Worm (Caenorhabditis elegans) whole organism, L4 larva: ENCODE measurements around the gene nlp-31.

Experiments used
- F10B5.3 ChIP-seq: sonication (generic microtip); optimal IDR thresholded peaks from 2 replicates; lab custom pipeline; 2016; ENCODE audit warnings: mild to moderate bottlenecking, missing genetic modification characterization, missing compliant biosample characterization
- F37D6.2 ChIP-seq: sonication (generic microtip); optimal IDR thresholded peaks from 2 replicates; lab custom pipeline; 2016; ENCODE audit warnings: mild to moderate bottlenecking, missing genetic modification characterization, missing compliant biosample characterization
- R02D3.7 ChIP-seq: fragments of 150-350 bp; sonication (generic microtip); optimal IDR thresholded peaks from 3 replicates; lab custom pipeline; 2014; ENCODE audit warnings: missing biosample characterization, missing genetic modification characterization
- T20F7.1 ChIP-seq: fragments of 200-800 bp; sonication (Bioruptor generic); optimal IDR thresholded peaks from 2 replicates; lab custom pipeline; 2018; ENCODE audit warnings: mild to moderate bottlenecking, missing genetic modification characterization, missing compliant biosample characterization
- Y105C5A.15 ChIP-seq: fragments of 200-800 bp; sonication (Bioruptor generic); IDR thresholded peaks from 2 replicates; pipeline ENCODE4 v1.3.6; 2022; ENCODE audit warnings: missing genetic modification characterization, missing compliant biosample characterization
- Y5F2A.4 ChIP-seq: fragments of 200-800 bp; sonication (Bioruptor generic); optimal IDR thresholded peaks from 2 replicates; lab custom pipeline; 2018; ENCODE audit warnings: mild to moderate bottlenecking, missing genetic modification characterization, missing compliant biosample characterization
- ZK546.5 ChIP-seq, 2 experiments: sonication (generic microtip); optimal IDR thresholded peaks; 2 replicates each; lab custom pipeline; 2017; ENCODE audit warnings: missing biosample characterization in 2 of 2, missing genetic modification characterization in 2 of 2
- aha-1 ChIP-seq: fragments of 150-350 bp; peaks from one replicate; lab custom pipeline; 2014; ENCODE audit warnings: missing biosample characterization, missing genetic modification characterization
- ama-1 ChIP-seq: fragments of 150-350 bp; optimal IDR thresholded peaks from 2 replicates; lab custom pipeline; 2014; ENCODE audit warnings: inconsistent platforms, mixed read lengths
- arid-1 ChIP-seq: fragments of 200-800 bp; sonication (Bioruptor generic); conservative IDR thresholded peaks from 2 replicates; pipeline ENCODE4 v1.3.6; 2022; ENCODE audit warnings: missing genetic modification reagents, missing genetic modification characterization, missing compliant biosample characterization
- ceh-20 ChIP-seq: fragments of 200-800 bp; sonication (Bioruptor generic); IDR thresholded peaks from 2 replicates; pipeline ENCODE4 v1.3.6; 2022; ENCODE audit warnings: missing genetic modification reagents, missing genetic modification characterization, missing compliant biosample characterization
- ceh-28 ChIP-seq: fragments of 150-350 bp; optimal IDR thresholded peaks from 2 replicates; lab custom pipeline; 2014; ENCODE audit warnings: missing biosample characterization, missing genetic modification reagents, missing genetic modification characterization
- ces-1 ChIP-seq: fragments of 150-350 bp; sonication (generic microtip); optimal IDR thresholded peaks from 4 replicates; lab custom pipeline; 2014; ENCODE audit warnings: missing biosample characterization, missing genetic modification reagents, missing genetic modification characterization
- ctbp-1 ChIP-seq: fragments of 200-800 bp; sonication (Bioruptor generic); IDR thresholded peaks from 2 replicates; pipeline ENCODE4 v1.3.6; 2022; ENCODE audit warnings: missing genetic modification reagents, missing genetic modification characterization, missing compliant biosample characterization
- daf-12 ChIP-seq: fragments of 150-350 bp; optimal IDR thresholded peaks from 2 replicates; lab custom pipeline; 2014; ENCODE audit warnings: missing biosample characterization, missing genetic modification reagents, missing genetic modification characterization
- daf-16 ChIP-seq, 3 experiments: sonication (generic microtip); optimal IDR thresholded peaks; 2 replicates each; lab custom pipeline; 2016 to 2017; ENCODE audit warnings: missing genetic modification characterization in 3 of 3, missing genetic modification reagents in 3 of 3, mild to moderate bottlenecking in 2 of 3, missing compliant biosample characterization in 2 of 3, missing biosample characterization in 1 of 3, moderate library complexity in 1 of 3
- dmd-8 ChIP-seq: fragments of 200-800 bp; sonication (Bioruptor generic); IDR thresholded peaks from 2 replicates; pipeline ENCODE4 v1.3.6; 2022; ENCODE audit warnings: missing genetic modification characterization, missing compliant biosample characterization
- dmd-9 ChIP-seq: fragments of 200-800 bp; sonication (Bioruptor generic); IDR thresholded peaks from 2 replicates; pipeline ENCODE4 v1.3.6; 2022; ENCODE audit warnings: missing genetic modification reagents, missing genetic modification characterization, missing compliant biosample characterization
- dpl-1 ChIP-seq: fragments of 150-350 bp; optimal IDR thresholded peaks from 2 replicates; lab custom pipeline; 2014; ENCODE audit warnings: missing biosample characterization, missing genetic modification reagents, missing genetic modification characterization
- fos-1 ChIP-seq: fragments of 150-350 bp; optimal IDR thresholded peaks from 2 replicates; lab custom pipeline; 2014; ENCODE audit warnings: missing biosample characterization, missing genetic modification characterization
- hlh-11 ChIP-seq: fragments of 200-800 bp; sonication (Bioruptor generic); optimal IDR thresholded peaks from 2 replicates; lab custom pipeline; 2018; ENCODE audit warnings: mild to moderate bottlenecking, missing genetic modification characterization, missing compliant biosample characterization
- hlh-30 ChIP-seq: sonication (generic microtip); optimal IDR thresholded peaks from 2 replicates; lab custom pipeline; 2017; ENCODE audit warnings: antibody characterized with exemption, mild to moderate bottlenecking, missing genetic modification characterization, missing compliant biosample characterization; ENCODE audit not compliant: insufficient read depth
- hmg-1.1 ChIP-seq: fragments of 200-800 bp; sonication (Bioruptor generic); IDR thresholded peaks from 2 replicates; pipeline ENCODE4 v1.3.6; 2022; ENCODE audit warnings: missing genetic modification reagents, missing genetic modification characterization, missing compliant biosample characterization
- lin-15B ChIP-seq: fragments of 150-350 bp; sonication (generic microtip); optimal IDR thresholded peaks from 3 replicates; lab custom pipeline; 2014; ENCODE audit warnings: missing biosample characterization, missing genetic modification characterization
- lin-29 ChIP-seq: fragments of 200-800 bp; sonication (Bioruptor generic); IDR thresholded peaks from 2 replicates; pipeline ENCODE4 v1.3.6; 2022; ENCODE audit warnings: missing genetic modification reagents, missing genetic modification characterization, missing compliant biosample characterization
- lin-39 ChIP-seq: fragments of 150-350 bp; optimal IDR thresholded peaks from 2 replicates; lab custom pipeline; 2014; ENCODE audit warnings: missing biosample characterization, missing genetic modification reagents, missing genetic modification characterization
- madf-5 ChIP-seq, 2 experiments: fragments of 200-800 bp; sonication (Bioruptor generic); IDR thresholded peaks; 2 replicates each; pipeline ENCODE4 v1.3.6; 2022; ENCODE audit warnings: missing compliant biosample characterization in 2 of 2, missing genetic modification characterization in 2 of 2
- madf-9 ChIP-seq: fragments of 200-800 bp; sonication (Bioruptor generic); conservative IDR thresholded peaks from 2 replicates; pipeline ENCODE4 v1.3.6; 2022; ENCODE audit warnings: missing genetic modification reagents, missing genetic modification characterization, missing compliant biosample characterization
- mdl-1 ChIP-seq, 2 experiments: fragments of 150-350 bp in 1 of 2; sonication (generic microtip) in 1 of 2; optimal IDR thresholded peaks; 2 replicates each; lab custom pipeline; 2014 to 2017; ENCODE audit warnings: missing biosample characterization in 2 of 2, missing genetic modification characterization in 2 of 2
- mes-2 ChIP-seq: sonication (generic microtip); optimal IDR thresholded peaks from 2 replicates; lab custom pipeline; 2016; ENCODE audit warnings: missing genotype, mild to moderate bottlenecking, missing genetic modification characterization, missing compliant biosample characterization; ENCODE audit not compliant: poor library complexity, severe bottlenecking
- nhr-102 ChIP-seq: sonication (generic microtip); optimal IDR thresholded peaks from 2 replicates; lab custom pipeline; 2016; ENCODE audit warnings: mild to moderate bottlenecking, missing genetic modification characterization, moderate library complexity, missing compliant biosample characterization
- nhr-25 ChIP-seq: sonication (generic microtip); optimal IDR thresholded peaks from 2 replicates; lab custom pipeline; 2017; ENCODE audit warnings: missing genetic modification characterization, mild to moderate bottlenecking, missing compliant biosample characterization, antibody characterized with exemption, moderate library complexity, borderline replicate concordance; ENCODE audit not compliant: insufficient read depth
- nhr-28 ChIP-seq: fragments of 150-350 bp; optimal IDR thresholded peaks from 2 replicates; lab custom pipeline; 2014; ENCODE audit warnings: missing biosample characterization, missing genetic modification characterization
- nhr-48 ChIP-seq: sonication (generic microtip); optimal IDR thresholded peaks from 2 replicates; lab custom pipeline; 2016; ENCODE audit warnings: mild to moderate bottlenecking, missing genetic modification characterization, missing compliant biosample characterization
- nhr-6 ChIP-seq: fragments of 150-350 bp; optimal IDR thresholded peaks from 2 replicates; lab custom pipeline; 2014; ENCODE audit warnings: missing biosample characterization, missing genetic modification characterization
- nhr-76 ChIP-seq: fragments of 150-350 bp; optimal IDR thresholded peaks from 2 replicates; lab custom pipeline; 2014; ENCODE audit warnings: missing biosample characterization, missing genetic modification characterization
- php-3 ChIP-seq: fragments of 200-800 bp; sonication (Bioruptor generic); IDR thresholded peaks from 2 replicates; pipeline ENCODE4 v1.3.6; 2022; ENCODE audit warnings: missing genetic modification reagents, missing genetic modification characterization, missing compliant biosample characterization
- rbr-2 ChIP-seq: sonication (generic microtip); optimal IDR thresholded peaks from 2 replicates; lab custom pipeline; 2016; ENCODE audit warnings: missing genotype, missing genetic modification characterization, missing compliant biosample characterization
- tag-97 ChIP-seq: fragments of 200-800 bp; sonication (Bioruptor generic); IDR thresholded peaks from 2 replicates; pipeline ENCODE4 v1.3.6; 2022; ENCODE audit warnings: missing genetic modification characterization, missing compliant biosample characterization
- unc-130 ChIP-seq: sonication (generic microtip); optimal IDR thresholded peaks from 2 replicates; lab custom pipeline; 2016; ENCODE audit warnings: missing genetic modification reagents, missing genetic modification characterization, missing compliant biosample characterization
- unc-62 ChIP-seq, 3 experiments: fragments of 150-350 bp in 1 of 3; sonication (generic microtip); optimal IDR thresholded peaks in 2 of 3; peaks in 1 of 3; 1 replicate in 1 of 3; 2 replicates in 2 of 3; lab custom pipeline; 2014 to 2017; ENCODE audit warnings: missing biosample characterization in 3 of 3, missing genetic modification characterization in 3 of 3, missing genetic modification reagents in 3 of 3, missing genotype in 1 of 3
- zag-1 ChIP-seq: fragments of 150-350 bp; optimal IDR thresholded peaks from 2 replicates; lab custom pipeline; 2014; ENCODE audit warnings: missing biosample characterization, missing genetic modification characterization

The nlp-31 gene

ce11 chrV:3989070-3989469 is 9.2 kb downstream of the nlp-31 start, which contains the start of gene nlp-27:
nlp-27 (plus strand) TSS chrV:3989378.
- TF ChIP-seq nhr-76 (tag; lab: Kevin White, UChicago) (no peak), daf-12 (tag; lab: Kevin White, UChicago) (no peak), ZK546.5 (tag; optimal IDR thresholded peaks at IDR 0.05; lab: Kevin White, UChicago) (no peak), ceh-28 (tag; lab: Kevin White, UChicago) (no peak), T20F7.1 (GFP tag; lab: Kevin White, UChicago) (no peak), daf-16 (GFP tag; optimal IDR thresholded peaks at IDR 0.05; lab: Kevin White, UChicago) (no peak), daf-16 (tag; optimal IDR thresholded peaks at IDR 0.05; lab: Kevin White, UChicago) (no peak), dmd-8 (GFP tag; lab: Robert Waterston, UW) (no peak), madf-9 (GFP tag; lab: Robert Waterston, UW) (no peak), nhr-28 (peak; percentile 9), fos-1 (tag; lab: Kevin White, UChicago) (no peak), tag-97 (no peak), nhr-25 (tag; lab: Kevin White, UChicago) (no peak), hlh-30 (tag; lab: Kevin White, UChicago) (peak; percentile 32), Y5F2A.4 (GFP tag; lab: Kevin White, UChicago) (no peak), rbr-2 (tag; lab: Kevin White, UChicago) (no peak), nhr-6 (no peak), mdl-1 (tag; optimal IDR thresholded peaks at IDR 0.05; lab: Kevin White, UChicago) (peak in 1 of 2 experiments; percentile 24), madf-5 (GFP tag; IDR thresholded peaks at IDR 0.05; lab: Robert Waterston, UW) (no peak), hmg-1.1 (GFP tag; lab: Robert Waterston, UW) (no peak), mes-2 (tag; lab: Kevin White, UChicago) (no peak), zag-1 (tag; lab: Kevin White, UChicago) (no peak), R02D3.7 (tag; lab: Kevin White, UChicago) (no peak), F10B5.3 (tag; lab: Kevin White, UChicago) (no peak), lin-39 (tag; lab: Kevin White, UChicago) (no peak), unc-130 (no peak), F37D6.2 (tag; lab: Kevin White, UChicago) (no peak), ama-1 (lab: Kevin White, UChicago) (peak; percentile 43), unc-62 (GFP tag; optimal IDR thresholded peaks at IDR 0.05 in 1 of 2; lab: Kevin White, UChicago) (peak in 1 of 2 experiments; percentile 63), unc-62 (tag; optimal IDR thresholded peaks at IDR 0.05; lab: Kevin White, UChicago) (no peak), arid-1 (GFP tag; lab: Robert Waterston, UW) (no peak), dmd-9 (GFP tag; lab: Robert Waterston, UW) (no peak), nhr-102 (tag; lab: Kevin White, UChicago) (no peak), lin-15B (tag; lab: Kevin White, UChicago) (no peak)

- TF ChIP-seq ces-1 (GFP tag; lab: Kevin White, UChicago), result no peak
- TF ChIP-seq rbr-2 (tag; lab: Kevin White, UChicago), result no peak
- peak; percentile 63 for TF ChIP-seq aha-1 (tag; lab: Kevin White, UChicago)
- TF ChIP-seq ctbp-1 (GFP tag; lab: Robert Waterston, UW), result no peak
- TF ChIP-seq nhr-48, result no peak
- peak; percentile 1 for TF ChIP-seq T20F7.1 (GFP tag; lab: Kevin White, UChicago)
- TF ChIP-seq tag-97, result no peak
- TF ChIP-seq php-3 (GFP tag; lab: Robert Waterston, UW), result no peak
- TF ChIP-seq lin-29, result no peak
- TF ChIP-seq ceh-20, result no peak
- TF ChIP-seq daf-12 (tag; lab: Kevin White, UChicago), result no peak
- no peak for TF ChIP-seq dpl-1
- no peak for TF ChIP-seq Y105C5A.15 (GFP tag; lab: Robert Waterston, UW)
- no peak for TF ChIP-seq hlh-11 (tag; lab: Kevin White, UChicago)
Measured at ce11 chrV:3992334-3992733, 12.5 kb downstream of the nlp-31 start.
